Worm (Caenorhabditis elegans): ENCODE results near the gene ndub-5.

ce11 chrII:5702611-5703192 is 11.5 kb upstream of the ndub-5 start:
- TF ChIP-seq nhr-12 (tag; optimal IDR thresholded peaks at IDR 0.05): no peak
- no peak for TF ChIP-seq ZK546.5 (tag; optimal IDR thresholded peaks at IDR 0.05)
- TF ChIP-seq nhr-25 (tag; optimal IDR thresholded peaks at IDR 0.05): peak; percentile 39
- TF ChIP-seq dmd-4 (tag; optimal IDR thresholded peaks at IDR 0.05): no peak
- no peak for TF ChIP-seq ama-1 (optimal IDR thresholded peaks at IDR 0.05)
- TF ChIP-seq lin-13 (GFP tag; optimal IDR thresholded peaks at IDR 0.05): no peak
- TF ChIP-seq C34F6.9 (tag; optimal IDR thresholded peaks at IDR 0.05): no peak
- no peak for TF ChIP-seq nhr-10 (tag; optimal IDR thresholded peaks at IDR 0.05)
- no peak for TF ChIP-seq blmp-1 (tag; optimal IDR thresholded peaks at IDR 0.05; ENCODE audit: insufficient read depth)
- no peak for TF ChIP-seq ceh-16 (tag; optimal IDR thresholded peaks at IDR 0.05)
- no peak for TF ChIP-seq fos-1 (tag; optimal IDR thresholded peaks at IDR 0.05)

Data from whole organism, L2 larva.